Worm (Caenorhabditis elegans) whole organism, L4 larva: ENCODE data around the gene bckd-1A.

Experiments
- ZK546.5 ChIP-seq, 2 experiments: sonication (generic microtip); optimal IDR thresholded peaks; 2 replicates each; lab custom pipeline; 2017; ENCODE audit warnings: missing biosample characterization in 2 of 2, missing genetic modification characterization in 2 of 2
- ces-1 ChIP-seq: fragments of 150-350 bp; sonication (generic microtip); optimal IDR thresholded peaks from 4 replicates; lab custom pipeline; 2014; ENCODE audit warnings: missing biosample characterization, missing genetic modification reagents, missing genetic modification characterization
- dpl-1 ChIP-seq: fragments of 150-350 bp; optimal IDR thresholded peaks from 2 replicates; lab custom pipeline; 2014; ENCODE audit warnings: missing biosample characterization, missing genetic modification reagents, missing genetic modification characterization
- fkh-10 ChIP-seq: fragments of 150-350 bp; optimal IDR thresholded peaks from 2 replicates; lab custom pipeline; 2014; ENCODE audit warnings: missing biosample characterization, missing genetic modification reagents, missing genetic modification characterization
- gei-8 ChIP-seq: fragments of 200-800 bp; sonication (Bioruptor generic); optimal IDR thresholded peaks from 2 replicates; lab custom pipeline; 2018; ENCODE audit warnings: mild to moderate bottlenecking, missing genetic modification characterization, missing compliant biosample characterization
- jun-1 ChIP-seq: fragments of 150-350 bp; optimal IDR thresholded peaks from 2 replicates; lab custom pipeline; 2014; ENCODE audit warnings: missing biosample characterization, missing genetic modification reagents, missing genetic modification characterization
- mdl-1 ChIP-seq, 2 experiments: fragments of 150-350 bp in 1 of 2; sonication (generic microtip) in 1 of 2; optimal IDR thresholded peaks; 2 replicates each; lab custom pipeline; 2014 to 2017; ENCODE audit warnings: missing biosample characterization in 2 of 2, missing genetic modification characterization in 2 of 2
- nhr-102 ChIP-seq: sonication (generic microtip); optimal IDR thresholded peaks from 2 replicates; lab custom pipeline; 2016; ENCODE audit warnings: mild to moderate bottlenecking, missing genetic modification characterization, moderate library complexity, missing compliant biosample characterization
- nhr-237 ChIP-seq: sonication (generic microtip); optimal IDR thresholded peaks from 2 replicates; lab custom pipeline; 2017; ENCODE audit warnings: missing biosample characterization, missing genetic modification characterization
- nhr-25 ChIP-seq: sonication (generic microtip); optimal IDR thresholded peaks from 2 replicates; lab custom pipeline; 2017; ENCODE audit warnings: missing genetic modification characterization, mild to moderate bottlenecking, missing compliant biosample characterization, antibody characterized with exemption, moderate library complexity, borderline replicate concordance; ENCODE audit not compliant: insufficient read depth
- nhr-76 ChIP-seq: fragments of 150-350 bp; optimal IDR thresholded peaks from 2 replicates; lab custom pipeline; 2014; ENCODE audit warnings: missing biosample characterization, missing genetic modification characterization
- set-16 ChIP-seq: fragments of 200-800 bp; sonication (Bioruptor generic); IDR thresholded peaks from 2 replicates; pipeline ENCODE4 v1.3.6; 2022; ENCODE audit warnings: missing genetic modification reagents, missing genetic modification characterization, missing compliant biosample characterization

DNA sequence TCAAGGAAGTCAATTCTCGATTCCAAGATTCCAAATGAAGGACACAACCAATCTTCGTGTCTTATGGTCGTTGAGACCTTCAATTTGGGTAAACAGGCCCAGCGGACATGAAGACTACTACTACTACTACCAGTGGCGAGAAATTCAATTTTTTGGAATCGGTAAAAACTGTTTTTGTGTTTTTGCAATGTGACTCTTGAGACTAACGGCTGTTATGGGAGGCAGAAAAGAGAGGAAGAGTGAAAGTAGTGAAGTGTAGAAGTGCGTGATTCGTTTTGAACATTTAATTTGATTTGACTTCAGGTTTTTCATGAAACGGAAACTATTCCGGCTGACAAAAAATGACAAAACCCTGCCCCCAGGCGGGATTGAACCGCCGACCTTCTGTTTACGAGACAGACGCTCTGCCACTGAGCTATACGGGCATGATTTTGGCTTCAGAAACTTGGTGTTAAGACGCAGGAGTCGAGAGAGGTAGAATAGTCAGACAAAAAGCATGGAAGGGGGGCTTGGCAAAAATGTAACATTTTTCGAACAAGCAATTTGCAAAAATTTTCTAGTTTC, 43.5 kb upstream of the bckd-1A start:
- peak; percentile 18 for TF ChIP-seq nhr-25 (tag; lab: Kevin White, UChicago)
- TF ChIP-seq ZK546.5 (tag; optimal IDR thresholded peaks at IDR 0.05; lab: Kevin White, UChicago), result no peak
- TF ChIP-seq gei-8, result no peak
- TF ChIP-seq nhr-102, result peak; percentile 87
- TF ChIP-seq ces-1 (GFP tag; lab: Kevin White, UChicago), result no peak
- TF ChIP-seq dpl-1 (GFP tag; lab: Kevin White, UChicago), result peak; percentile 53
- TF ChIP-seq fkh-10, result peak; percentile 30
- no peak for TF ChIP-seq jun-1 (tag; lab: Kevin White, UChicago)
- peak in 1 of 2 experiments; percentile 30 for TF ChIP-seq mdl-1 (tag; optimal IDR thresholded peaks at IDR 0.05; lab: Kevin White, UChicago)
- no peak for TF ChIP-seq nhr-237 (tag; lab: Kevin White, UChicago)
- no peak for TF ChIP-seq nhr-76 (tag; lab: Kevin White, UChicago)
- TF ChIP-seq set-16, result peak; percentile 30; the same call in 1 of the 2 replicates
